Fruit fly (Drosophila melanogaster) whole organism, embryonic: ENCODE measurements around the gene BNIP3.

Source experiments
- CG10366 ChIP-seq: fragments of 200-800 bp; sonication (Bioruptor generic); IDR thresholded peaks from 2 replicates; pipeline ENCODE4 v1.3.6; 2022; ENCODE audit warnings: missing biosample characterization, missing genetic modification characterization
- CG10543 ChIP-seq: fragments of 200-800 bp; sonication (Bioruptor generic); optimal IDR thresholded peaks from 3 replicates; lab custom pipeline; 2017; ENCODE audit warnings: missing biosample characterization, mild to moderate bottlenecking, missing genetic modification characterization, moderate library complexity
- CG12942 ChIP-seq: fragments of 200-800 bp; sonication (Bioruptor generic); optimal IDR thresholded peaks from 3 replicates; lab custom pipeline; 2016; ENCODE audit warnings: missing biosample characterization, missing genetic modification characterization
- CG13123 ChIP-seq: fragments of 200-800 bp; sonication (Bioruptor generic); optimal IDR thresholded peaks from 2 replicates; lab custom pipeline; 2016; ENCODE audit warnings: missing biosample characterization, missing genetic modification characterization
- CG4282 ChIP-seq: fragments of 200-800 bp; sonication (Bioruptor generic); optimal IDR thresholded peaks from 2 replicates; lab custom pipeline; 2016; ENCODE audit warnings: missing biosample characterization, missing genetic modification characterization
- kay ChIP-seq: fragments of 200-800 bp; sonication (Bioruptor generic); optimal IDR thresholded peaks from 2 replicates; lab custom pipeline; 2016; ENCODE audit warnings: missing biosample characterization, missing genetic modification characterization
- otp ChIP-seq: fragments of 200-800 bp; sonication (Bioruptor generic); IDR thresholded peaks from 3 replicates; pipeline ENCODE4, ENCODE4 v1.3.6; 2022; ENCODE audit warnings: missing biosample characterization, missing genetic modification characterization
- pan ChIP-seq, 4 experiments: fragments of >200 bp in 3 of 4; fragments of 200-800 bp in 1 of 4; sonication (Bioruptor generic) in 1 of 4; optimal IDR thresholded peaks in 3 of 4; IDR thresholded peaks in 1 of 4; 2 replicates each; pipeline versions ENCODE4 v1.3.6 to Lab custom; 2017 to 2022; ENCODE audit warnings: missing biosample characterization in 2 of 4, missing genetic modification characterization in 2 of 4, mixed read lengths in 1 of 4
- pzg ChIP-seq: fragments of 200-800 bp; sonication (Bioruptor generic); optimal IDR thresholded peaks from 3 replicates; lab custom pipeline; 2018; ENCODE audit warnings: missing biosample characterization, mild to moderate bottlenecking, missing genetic modification characterization, moderate library complexity

DNA sequence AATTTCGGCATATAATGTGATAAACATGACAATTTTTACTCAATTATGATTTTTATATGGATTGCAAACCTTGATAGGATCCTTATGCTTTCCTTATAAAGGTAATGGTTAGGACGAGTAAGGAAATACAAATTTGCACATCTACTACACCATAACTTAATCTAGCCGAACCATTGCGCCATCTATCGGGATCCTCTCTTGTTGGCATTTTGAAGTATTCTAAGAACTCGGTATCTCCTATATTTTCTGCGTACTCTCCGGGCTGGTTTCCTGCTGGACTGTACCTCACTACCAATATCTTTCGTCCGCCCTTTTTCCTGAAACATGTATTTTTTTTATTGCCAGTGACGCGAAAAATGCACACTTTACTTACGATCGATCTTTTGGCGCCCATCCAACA lies 54.5 kb downstream of the BNIP3 start, which contains the start of gene atk:
- TF ChIP-seq CG10543 (GFP tag; lab: Kevin White, UChicago): no peak
- no peak for TF ChIP-seq pzg (GFP tag; lab: Kevin White, UChicago)
- no peak for TF ChIP-seq CG12942
- TF ChIP-seq pan (optimal IDR thresholded peaks at IDR 0.05; lab: Kevin White, UChicago): no peak
- TF ChIP-seq pan (GFP tag; optimal IDR thresholded peaks at IDR 0.05 in 1 of 2, IDR thresholded peaks at IDR 0.05 in 1 of 2): no peak
- no peak for TF ChIP-seq CG13123 (GFP tag; lab: Kevin White, UChicago)
- no peak for TF ChIP-seq kay
- no peak for TF ChIP-seq CG4282
- TF ChIP-seq otp (GFP tag; lab: Robert Waterston, UW): no peak
- TF ChIP-seq CG10366: no peak
